Fruit fly (Drosophila melanogaster) whole organism, embryonic: ENCODE measurements around the gene Phae2.

Experiments
- BtbVII ChIP-seq: fragments of 200-800 bp; sonication (Bioruptor generic); optimal IDR thresholded peaks from 3 replicates; lab custom pipeline; 2017; ENCODE audit warnings: missing biosample characterization, mild to moderate bottlenecking, missing genetic modification characterization
- Bteb2 ChIP-seq: fragments of 200-800 bp; sonication (Bioruptor generic); optimal IDR thresholded peaks from 2 replicates; lab custom pipeline; 2016; ENCODE audit warnings: missing biosample characterization, missing genetic modification characterization
- CG10267 ChIP-seq: fragments of 200-800 bp; sonication (Bioruptor generic); optimal IDR thresholded peaks from 2 replicates; lab custom pipeline; 2018; ENCODE audit warnings: missing biosample characterization, mild to moderate bottlenecking, missing genetic modification characterization, moderate library complexity
- CG11695 ChIP-seq: fragments of 200-800 bp; sonication (Bioruptor generic); IDR thresholded peaks from 3 replicates; pipeline ENCODE4 v1.3.6; 2022; ENCODE audit warnings: missing biosample characterization, missing genetic modification characterization
- CG1529 ChIP-seq: fragments of 200-800 bp; sonication (Bioruptor generic); optimal IDR thresholded peaks from 3 replicates; lab custom pipeline; 2018; ENCODE audit warnings: missing biosample characterization, missing genetic modification characterization
- CG17361 ChIP-seq: fragments of 200-800 bp; sonication (Bioruptor generic); IDR thresholded peaks from 3 replicates; pipeline ENCODE4 v1.3.6; 2022; ENCODE audit warnings: missing biosample characterization, missing genetic modification characterization
- CG17829 ChIP-seq: fragments of 200-800 bp; optimal IDR thresholded peaks from 2 replicates; lab custom pipeline; 2019; ENCODE audit warnings: missing biosample characterization, mild to moderate bottlenecking, missing genetic modification characterization, moderate library complexity
- CG30020 ChIP-seq: fragments of 200-800 bp; optimal IDR thresholded peaks from 2 replicates; lab custom pipeline; 2019; ENCODE audit warnings: missing biosample characterization, mild to moderate bottlenecking, missing genetic modification characterization, moderate library complexity
- CG30403 ChIP-seq: fragments of 200-800 bp; sonication (Bioruptor generic); optimal IDR thresholded peaks from 3 replicates; lab custom pipeline; 2016; ENCODE audit warnings: missing biosample characterization, missing genetic modification characterization
- CG31441 ChIP-seq: fragments of 200-800 bp; sonication (Bioruptor generic); IDR thresholded peaks from 2 replicates; pipeline ENCODE4 v1.3.6; 2022; ENCODE audit warnings: missing biosample characterization, missing genetic modification characterization
- CG3995 ChIP-seq: fragments of 200-800 bp; sonication (Bioruptor generic); optimal IDR thresholded peaks from 3 replicates; lab custom pipeline; 2016; ENCODE audit warnings: missing biosample characterization, missing genetic modification characterization
- CG7839 ChIP-seq: fragments of 200-800 bp; sonication (Bioruptor generic); optimal IDR thresholded peaks from 3 replicates; lab custom pipeline; 2018; ENCODE audit warnings: missing biosample characterization, mild to moderate bottlenecking, missing genetic modification characterization, moderate library complexity
- CG9609 ChIP-seq: fragments of 200-800 bp; sonication (Bioruptor generic); optimal IDR thresholded peaks from 3 replicates; lab custom pipeline; 2016; ENCODE audit warnings: missing biosample characterization, missing genetic modification characterization
- CG9727 ChIP-seq: fragments of 200-800 bp; sonication (Bioruptor generic); optimal IDR thresholded peaks from 3 replicates; lab custom pipeline; 2017; ENCODE audit warnings: missing biosample characterization, mild to moderate bottlenecking, missing genetic modification characterization
- CG9817 ChIP-seq: fragments of 200-800 bp; sonication (Bioruptor generic); optimal IDR thresholded peaks from 2 replicates; lab custom pipeline; 2018; ENCODE audit warnings: missing biosample characterization, mild to moderate bottlenecking, missing genetic modification characterization, moderate library complexity
- Chrac-16 ChIP-seq: fragments of 200-800 bp; sonication (Bioruptor generic); optimal IDR thresholded peaks from 3 replicates; lab custom pipeline; 2016; ENCODE audit warnings: missing biosample characterization, missing genetic modification characterization
- D19A ChIP-seq: fragments of 200-800 bp; optimal IDR thresholded peaks from 3 replicates; lab custom pipeline; 2019; ENCODE audit warnings: missing biosample characterization, mild to moderate bottlenecking, missing genetic modification characterization, moderate library complexity
- ERR ChIP-seq: fragments of 200-800 bp; sonication (Bioruptor generic); optimal IDR thresholded peaks from 2 replicates; lab custom pipeline; 2016; ENCODE audit warnings: missing biosample characterization, missing genetic modification characterization
- Ets65A ChIP-seq: fragments of 200-800 bp; sonication (Bioruptor generic); peaks from one replicate; lab custom pipeline; 2016; ENCODE audit warnings: missing biosample characterization, missing genetic modification characterization
- HLH3B ChIP-seq: fragments of 200-800 bp; sonication (Bioruptor generic); IDR thresholded peaks from 2 replicates; pipeline ENCODE4 v1.3.6; 2022; ENCODE audit warnings: missing biosample characterization, missing genetic modification characterization
- Meics ChIP-seq: fragments of 200-800 bp; sonication (Bioruptor generic); optimal IDR thresholded peaks from 2 replicates; lab custom pipeline; 2017; ENCODE audit warnings: missing biosample characterization, mild to moderate bottlenecking, missing genetic modification characterization
- NC2α ChIP-seq: fragments of 200-800 bp; sonication (Bioruptor generic); optimal IDR thresholded peaks from 2 replicates; lab custom pipeline; 2016; ENCODE audit warnings: missing biosample characterization, missing genetic modification characterization
- Nf-YB ChIP-seq: fragments of 200-800 bp; sonication (Bioruptor generic); optimal IDR thresholded peaks from 3 replicates; lab custom pipeline; 2019; ENCODE audit warnings: missing biosample characterization, mild to moderate bottlenecking, missing genetic modification characterization, moderate library complexity
- Rx ChIP-seq: fragments of 200-800 bp; sonication (Bioruptor generic); IDR thresholded peaks from 2 replicates; pipeline ENCODE4 v1.3.6; 2022; ENCODE audit warnings: missing biosample characterization, missing genetic modification characterization
- Spps ChIP-seq: fragments of 200-800 bp; sonication (Bioruptor generic); optimal IDR thresholded peaks from 2 replicates; lab custom pipeline; 2018; ENCODE audit warnings: missing biosample characterization, mild to moderate bottlenecking, missing genetic modification characterization
- Sry-β ChIP-seq: fragments of 200-800 bp; sonication (Bioruptor generic); optimal IDR thresholded peaks from 2 replicates; lab custom pipeline; 2018; ENCODE audit warnings: missing biosample characterization, mild to moderate bottlenecking, missing genetic modification characterization, moderate library complexity
- Sry-δ ChIP-seq: fragments of 200-800 bp; sonication (Bioruptor generic); optimal IDR thresholded peaks from 2 replicates; lab custom pipeline; 2016; ENCODE audit warnings: missing biosample characterization, missing genetic modification characterization
- Ssrp ChIP-seq: fragments of 200-800 bp; sonication (Bioruptor generic); optimal IDR thresholded peaks from 2 replicates; lab custom pipeline; 2018; ENCODE audit warnings: missing biosample characterization, mild to moderate bottlenecking, missing genetic modification characterization, moderate library complexity
- Xrp1 ChIP-seq: fragments of 200-800 bp; sonication (Bioruptor generic); IDR thresholded peaks from 2 replicates; pipeline ENCODE4 v1.3.6; 2022; ENCODE audit warnings: missing biosample characterization, missing genetic modification characterization
- ac ChIP-seq: fragments of 200-800 bp; sonication (Bioruptor generic); optimal IDR thresholded peaks from 3 replicates; lab custom pipeline; 2017; ENCODE audit warnings: missing biosample characterization, mild to moderate bottlenecking, missing genetic modification characterization
- bbx ChIP-seq: fragments of 200-800 bp; sonication (Bioruptor generic); IDR thresholded peaks from 2 replicates; pipeline ENCODE4 v1.3.6; 2022; ENCODE audit warnings: missing biosample characterization, missing genetic modification characterization; ENCODE audit not compliant: partially characterized antibody
- bigmax ChIP-seq: fragments of 200-800 bp; sonication (Bioruptor generic); optimal IDR thresholded peaks from 2 replicates; lab custom pipeline; 2018; ENCODE audit warnings: missing biosample characterization, mild to moderate bottlenecking, missing genetic modification characterization
- cad ChIP-seq: fragments of >200 bp; optimal IDR thresholded peaks from 2 replicates; lab custom pipeline; 2017; ENCODE audit warnings: missing biosample characterization, missing genetic modification characterization
- crol ChIP-seq: fragments of 200-800 bp; sonication (Bioruptor generic); IDR thresholded peaks from 2 replicates; pipeline ENCODE4 v1.3.6; 2022; ENCODE audit warnings: missing biosample characterization, missing genetic modification characterization
- dmrt99B ChIP-seq: fragments of 200-800 bp; sonication (Bioruptor generic); optimal IDR thresholded peaks from 2 replicates; lab custom pipeline; 2018; ENCODE audit warnings: missing biosample characterization, mild to moderate bottlenecking, missing genetic modification characterization, moderate library complexity
- emc ChIP-seq: fragments of 200-800 bp; sonication (Bioruptor generic); optimal IDR thresholded peaks from 2 replicates; lab custom pipeline; 2016; ENCODE audit warnings: missing biosample characterization, missing genetic modification characterization
- eve ChIP-seq, 2 experiments: fragments of >200 bp; optimal IDR thresholded peaks; 2 replicates each; lab custom pipeline; 2017; ENCODE audit warnings: missing biosample characterization in 2 of 2, missing genetic modification characterization in 2 of 2
- gem ChIP-seq: fragments of 200-800 bp; sonication (Bioruptor generic); optimal IDR thresholded peaks from 2 replicates; lab custom pipeline; 2019; ENCODE audit warnings: missing biosample characterization, mild to moderate bottlenecking, missing genetic modification characterization, moderate library complexity
- grau ChIP-seq: fragments of 200-800 bp; optimal IDR thresholded peaks from 3 replicates; lab custom pipeline; 2019; ENCODE audit warnings: missing biosample characterization, mild to moderate bottlenecking, missing genetic modification characterization, moderate library complexity
- mld ChIP-seq: fragments of 200-800 bp; sonication (Bioruptor generic); IDR thresholded peaks from 3 replicates; pipeline ENCODE4 v1.3.6; 2022; ENCODE audit warnings: missing biosample characterization, missing genetic modification characterization; ENCODE audit not compliant: partially characterized antibody
- nerfin-1 ChIP-seq: fragments of 200-800 bp; sonication (Bioruptor generic); optimal IDR thresholded peaks from 3 replicates; lab custom pipeline; 2019; ENCODE audit warnings: missing biosample characterization, mild to moderate bottlenecking, missing genetic modification characterization, moderate library complexity
- onecut ChIP-seq: fragments of 200-800 bp; sonication (Bioruptor generic); IDR thresholded peaks from 2 replicates; pipeline ENCODE4 v1.3.6; 2022; ENCODE audit warnings: missing biosample characterization, missing genetic modification characterization
- phol ChIP-seq: fragments of 200-800 bp; sonication (Bioruptor generic); optimal IDR thresholded peaks from 3 replicates; lab custom pipeline; 2018; ENCODE audit warnings: missing biosample characterization, mild to moderate bottlenecking, missing genetic modification characterization, moderate library complexity
- prd ChIP-seq, 3 experiments: fragments of >200 bp in 2 of 3; fragments of 200-800 bp in 1 of 3; sonication (Bioruptor generic) in 1 of 3; optimal IDR thresholded peaks in 2 of 3; IDR thresholded peaks in 1 of 3; 2 replicates in 2 of 3; 3 replicates in 1 of 3; pipeline versions ENCODE4 v1.3.6 to Lab custom; 2017 to 2022; ENCODE audit warnings: missing biosample characterization in 1 of 3, missing genetic modification characterization in 1 of 3
- row ChIP-seq: fragments of 200-800 bp; sonication (Bioruptor generic); IDR thresholded peaks from 3 replicates; pipeline ENCODE4 v1.3.6; 2022; ENCODE audit warnings: missing biosample characterization, missing genetic modification characterization
- schlank ChIP-seq: fragments of 200-800 bp; sonication (Bioruptor generic); optimal IDR thresholded peaks from 2 replicates; lab custom pipeline; 2018; ENCODE audit warnings: missing biosample characterization, mild to moderate bottlenecking, missing genetic modification characterization
- sima ChIP-seq: fragments of 200-800 bp; sonication (Bioruptor generic); optimal IDR thresholded peaks from 2 replicates; lab custom pipeline; 2016; ENCODE audit warnings: missing biosample characterization, missing genetic modification characterization
- so ChIP-seq: fragments of 200-800 bp; sonication (Bioruptor generic); IDR thresholded peaks from 3 replicates; pipeline ENCODE4 v1.3.6; 2022; ENCODE audit warnings: missing biosample characterization, missing genetic modification characterization
- unpg ChIP-seq: fragments of 200-800 bp; sonication (Bioruptor generic); optimal IDR thresholded peaks from 3 replicates; lab custom pipeline; 2018; ENCODE audit warnings: missing biosample characterization, mild to moderate bottlenecking, missing genetic modification characterization, moderate library complexity
- yki ChIP-seq: fragments of >200 bp; optimal IDR thresholded peaks from 3 replicates; lab custom pipeline; 2018

The Phae2 gene

DNA sequence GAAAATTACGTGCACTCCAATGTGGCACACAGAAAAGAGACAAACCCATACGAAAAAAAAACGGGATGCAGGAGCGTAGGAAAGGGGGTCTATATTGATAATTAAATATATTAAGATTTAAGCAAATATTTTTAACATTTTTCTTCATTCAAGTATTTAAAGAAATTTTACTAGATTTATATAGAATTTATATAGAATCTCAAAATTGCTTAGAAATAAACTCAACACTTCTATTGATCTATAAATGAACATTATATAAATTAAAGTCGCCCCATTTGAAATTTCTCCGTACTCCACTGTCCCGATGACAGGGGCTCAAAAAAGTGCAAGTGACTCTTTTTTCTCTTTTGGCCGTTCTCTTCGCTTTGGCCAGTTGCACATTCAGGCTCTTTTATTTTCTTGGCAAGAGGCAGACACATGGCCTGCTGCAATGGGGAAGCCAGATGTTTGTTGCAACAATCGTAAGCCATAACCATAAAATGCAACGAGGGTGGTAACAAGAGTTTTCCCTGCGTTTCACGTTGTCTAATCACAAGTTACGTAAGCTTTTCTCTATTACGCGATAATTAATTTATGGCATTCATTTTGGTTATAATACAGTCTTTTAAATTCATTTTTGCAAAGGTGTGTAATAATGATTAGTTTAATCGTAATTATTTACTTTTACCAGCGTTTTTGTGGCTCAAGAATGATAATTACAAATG is 45.1 kb upstream of the Phae2 start (continued):
- TF ChIP-seq gem = peak; percentile 75
- TF ChIP-seq Meics (GFP tag; lab: Kevin White, UChicago) = no peak
- TF ChIP-seq sima = no peak
- no peak for TF ChIP-seq mld (GFP tag; lab: Robert Waterston, UW)
- no peak for TF ChIP-seq NC2α (GFP tag; lab: Kevin White, UChicago)
- peak; percentile 68 for TF ChIP-seq CG31441 (GFP tag; lab: Robert Waterston, UW)
- TF ChIP-seq crol (GFP tag; lab: Robert Waterston, UW) = no peak
- peak; percentile 53 for TF ChIP-seq cad (GFP tag; lab: Kevin White, UChicago)
- peak; percentile 67 for TF ChIP-seq dmrt99B (tag; lab: Kevin White, UChicago)
- peak; percentile 12 for TF ChIP-seq Chrac-16 (GFP tag; lab: Kevin White, UChicago)
- peak; percentile 68 for TF ChIP-seq phol (tag; lab: Kevin White, UChicago)
- peak; percentile 46 for TF ChIP-seq Spps (tag; lab: Kevin White, UChicago)
- TF ChIP-seq Rx (GFP tag; lab: Robert Waterston, UW) = no peak
- TF ChIP-seq CG1529 (GFP tag; lab: Kevin White, UChicago) = peak; percentile 24
- no peak for TF ChIP-seq CG9817
- TF ChIP-seq onecut (GFP tag; lab: Robert Waterston, UW) = no peak
- TF ChIP-seq CG30020 (tag; lab: Kevin White, UChicago) = peak; percentile 13
- no peak for TF ChIP-seq yki (lab: Kevin White, UChicago)
- peak; percentile 71 for TF ChIP-seq CG17829 (tag; lab: Kevin White, UChicago)
- TF ChIP-seq bigmax = no peak
- peak; percentile 11 for TF ChIP-seq CG30403 (GFP tag; lab: Kevin White, UChicago)
- no peak for TF ChIP-seq CG11695 (GFP tag; lab: Robert Waterston, UW)
- TF ChIP-seq CG3995 = no peak
- TF ChIP-seq schlank = no peak
- no peak for TF ChIP-seq bbx (GFP tag; lab: Robert Waterston, UW)
- peak; percentile 50 for TF ChIP-seq row (GFP tag; lab: Robert Waterston, UW)
- peak; percentile 45 for TF ChIP-seq grau
- no peak for TF ChIP-seq Sry-δ (GFP tag; lab: Kevin White, UChicago)
- peak; percentile 52 for TF ChIP-seq CG7839 (tag; lab: Kevin White, UChicago)
- no peak for TF ChIP-seq so (GFP tag; lab: Robert Waterston, UW)
- peak; percentile 49 for TF ChIP-seq Ssrp (tag; lab: Kevin White, UChicago)
- peak; percentile 55 for TF ChIP-seq D19A (tag; lab: Kevin White, UChicago)
- TF ChIP-seq nerfin-1 (tag; lab: Kevin White, UChicago) = peak; percentile 47
- peak; percentile 63 for TF ChIP-seq CG17361 (GFP tag; lab: Robert Waterston, UW)
- peak; percentile 64 for TF ChIP-seq CG10267
- peak; percentile 75 for TF ChIP-seq Xrp1 (GFP tag; lab: Robert Waterston, UW)
- no peak for TF ChIP-seq eve (GFP tag; optimal IDR thresholded peaks at IDR 0.05; lab: Kevin White, UChicago)
- no peak for TF ChIP-seq emc
- TF ChIP-seq Bteb2 (GFP tag; lab: Kevin White, UChicago) = no peak
- TF ChIP-seq CG9727 (GFP tag; lab: Kevin White, UChicago) = peak; percentile 64
- TF ChIP-seq BtbVII = no peak
- TF ChIP-seq Ets65A = no peak
- TF ChIP-seq Nf-YB (GFP tag; lab: Kevin White, UChicago) = peak; percentile 42
- no peak for TF ChIP-seq Sry-β
- TF ChIP-seq ac (GFP tag; lab: Kevin White, UChicago) = no peak
- TF ChIP-seq HLH3B (GFP tag; lab: Robert Waterston, UW) = no peak
- TF ChIP-seq CG9609 (GFP tag; lab: Kevin White, UChicago) = no peak
- peak; percentile 47 for TF ChIP-seq unpg (GFP tag; lab: Kevin White, UChicago)
- TF ChIP-seq ERR = no peak
- TF ChIP-seq prd (optimal IDR thresholded peaks at IDR 0.05; lab: Kevin White, UChicago) = no peak
- peak; percentile 76; the same call in 2 of the 3 replicates for TF ChIP-seq prd (GFP tag; IDR thresholded peaks at IDR 0.05; lab: Robert Waterston, UW)
